Worm (Caenorhabditis elegans) whole organism, young adult: ENCODE measurements around the gene pot-1.

ENCODE experiments used
- B0019.2 ChIP-seq: fragments of 200-800 bp; sonication (Bioruptor generic); conservative IDR thresholded peaks from 2 replicates; pipeline ENCODE4 v1.3.6; 2022; ENCODE audit warnings: missing genetic modification reagents, missing genetic modification characterization, missing compliant biosample characterization
- F10E7.11 ChIP-seq: sonication (generic microtip); optimal IDR thresholded peaks from 2 replicates; lab custom pipeline; 2017; ENCODE audit warnings: mild to moderate bottlenecking, missing genetic modification characterization, moderate library complexity, missing compliant biosample characterization
- F49E8.2 ChIP-seq: sonication (generic microtip); optimal IDR thresholded peaks from 3 replicates; lab custom pipeline; 2017; ENCODE audit warnings: missing genetic modification characterization, mild to moderate bottlenecking, missing compliant biosample characterization, antibody characterized with exemption, moderate library complexity; ENCODE audit not compliant: insufficient read depth
- F57C9.4 ChIP-seq: sonication (generic microtip); optimal IDR thresholded peaks from 2 replicates; lab custom pipeline; 2017; ENCODE audit warnings: mild to moderate bottlenecking, missing genetic modification characterization, missing compliant biosample characterization
- T26A5.8 ChIP-seq: sonication (generic microtip); optimal IDR thresholded peaks from 2 replicates; lab custom pipeline; 2016; ENCODE audit warnings: missing genetic modification characterization, missing compliant biosample characterization
- Y56A3A.18 ChIP-seq: fragments of 200-800 bp; sonication (Bioruptor generic); IDR thresholded peaks from 2 replicates; pipeline ENCODE4 v1.3.6; 2022; ENCODE audit warnings: missing genetic modification reagents, missing genetic modification characterization, missing compliant biosample characterization
- Y95B8A.8 ChIP-seq: fragments of 200-800 bp; sonication (Bioruptor generic); IDR thresholded peaks from 2 replicates; pipeline ENCODE4 v1.3.6; 2022; ENCODE audit warnings: missing genetic modification reagents, missing genetic modification characterization, missing compliant biosample characterization
- ama-1 ChIP-seq, 3 experiments: fragments of 150-350 bp in 1 of 3; sonication (generic microtip) in 2 of 3; optimal IDR thresholded peaks; 2 replicates each; lab custom pipeline; 2014 to 2018; ENCODE audit warnings: missing biosample characterization in 2 of 3, missing genetic modification characterization in 2 of 3, missing genetic modification reagents in 2 of 3
- aptf-2 ChIP-seq: fragments of 200-800 bp; sonication (Bioruptor generic); conservative IDR thresholded peaks from 2 replicates; pipeline ENCODE4 v1.3.6; 2022; ENCODE audit warnings: missing genetic modification reagents, missing genetic modification characterization, missing compliant biosample characterization
- athp-1 ChIP-seq: sonication (generic microtip); optimal IDR thresholded peaks from 2 replicates; lab custom pipeline; 2017; ENCODE audit warnings: mild to moderate bottlenecking, missing genetic modification characterization, missing compliant biosample characterization
- attf-6 ChIP-seq: fragments of 200-800 bp; sonication (Bioruptor generic); IDR thresholded peaks from 2 replicates; pipeline ENCODE4 v1.3.6; 2022; ENCODE audit warnings: missing genetic modification reagents, missing genetic modification characterization, missing compliant biosample characterization
- bed-2 ChIP-seq: fragments of 200-800 bp; sonication (Bioruptor generic); IDR thresholded peaks from 2 replicates; pipeline ENCODE4 v1.3.6; 2022; ENCODE audit warnings: missing genetic modification reagents, missing genetic modification characterization, missing compliant biosample characterization
- ceh-79 ChIP-seq: sonication (generic microtip); optimal IDR thresholded peaks from 2 replicates; lab custom pipeline; 2017; ENCODE audit warnings: mild to moderate bottlenecking, missing genetic modification characterization, missing compliant biosample characterization
- dpff-1 ChIP-seq: sonication (generic microtip); optimal IDR thresholded peaks from 2 replicates; lab custom pipeline; 2017; ENCODE audit warnings: mild to moderate bottlenecking, missing genetic modification characterization, missing compliant biosample characterization
- dpl-1 ChIP-seq: fragments of 150-350 bp; optimal IDR thresholded peaks from 2 replicates; lab custom pipeline; 2014; ENCODE audit warnings: missing biosample characterization, missing genetic modification reagents, missing genetic modification characterization
- efl-1 ChIP-seq: fragments of 150-350 bp; optimal IDR thresholded peaks from 2 replicates; lab custom pipeline; 2014; ENCODE audit warnings: missing biosample characterization, missing genetic modification reagents, missing genetic modification characterization
- egl-18 ChIP-seq: fragments of 200-800 bp; sonication (Bioruptor generic); IDR thresholded peaks from 2 replicates; pipeline ENCODE4 v1.3.6; 2022; ENCODE audit warnings: missing genetic modification reagents, missing genetic modification characterization, missing compliant biosample characterization
- ets-4 ChIP-seq: fragments of 200-800 bp; sonication (Bioruptor generic); optimal IDR thresholded peaks from 2 replicates; lab custom pipeline; 2018; ENCODE audit warnings: mild to moderate bottlenecking, missing genetic modification characterization, missing compliant biosample characterization
- fkh-3 ChIP-seq: sonication (generic microtip); optimal IDR thresholded peaks from 2 replicates; lab custom pipeline; 2016; ENCODE audit warnings: mild to moderate bottlenecking, missing genetic modification characterization, missing compliant biosample characterization
- gei-17 ChIP-seq: fragments of 200-800 bp; sonication (Bioruptor generic); optimal IDR thresholded peaks from 2 replicates; lab custom pipeline; 2018; ENCODE audit warnings: mild to moderate bottlenecking, missing genetic modification characterization, missing compliant biosample characterization
- him-1 ChIP-seq: sonication (generic microtip); optimal IDR thresholded peaks from 2 replicates; lab custom pipeline; 2016; ENCODE audit warnings: missing genotype, missing genetic modification reagents, missing genetic modification characterization, missing compliant biosample characterization
- hlh-26 ChIP-seq: fragments of 200-800 bp; sonication (Bioruptor generic); conservative IDR thresholded peaks from 2 replicates; pipeline ENCODE4 v1.3.6; 2022; ENCODE audit warnings: missing genetic modification reagents, missing genetic modification characterization, missing compliant biosample characterization
- hmg-1.2 ChIP-seq: fragments of 200-800 bp; sonication (Bioruptor generic); IDR thresholded peaks from 2 replicates; pipeline ENCODE4 v1.3.6; 2022; ENCODE audit warnings: missing genetic modification reagents, missing genetic modification characterization, missing compliant biosample characterization
- hmg-20 ChIP-seq: fragments of 200-800 bp; sonication (Bioruptor generic); IDR thresholded peaks from 2 replicates; pipeline ENCODE4 v1.3.6; 2022; ENCODE audit warnings: missing genetic modification reagents, missing genetic modification characterization, missing compliant biosample characterization
- hrde-1 ChIP-seq: sonication (generic microtip); optimal IDR thresholded peaks from 2 replicates; lab custom pipeline; 2016; ENCODE audit warnings: missing genetic modification characterization, mild to moderate bottlenecking, missing compliant biosample characterization, moderate library complexity, missing genotype, missing genetic modification reagents, borderline replicate concordance
- lin-54 ChIP-seq: fragments of 200-800 bp; sonication (Bioruptor generic); optimal IDR thresholded peaks from 2 replicates; lab custom pipeline; 2018; ENCODE audit warnings: mild to moderate bottlenecking, missing genetic modification characterization, missing compliant biosample characterization
- lsy-27 ChIP-seq: sonication (generic microtip); optimal IDR thresholded peaks from 2 replicates; lab custom pipeline; 2017; ENCODE audit warnings: missing genetic modification characterization, mild to moderate bottlenecking, missing compliant biosample characterization, antibody characterized with exemption, missing genotype, borderline replicate concordance; ENCODE audit not compliant: insufficient read depth
- mel-28 ChIP-seq: sonication (generic microtip); optimal IDR thresholded peaks from 2 replicates; lab custom pipeline; 2016; ENCODE audit warnings: borderline replicate concordance, mild to moderate bottlenecking, missing genetic modification characterization, missing compliant biosample characterization
- nfya-1 ChIP-seq: sonication (generic microtip); optimal IDR thresholded peaks from 2 replicates; lab custom pipeline; 2017; ENCODE audit warnings: antibody characterized with exemption, missing compliant biosample characterization, missing genetic modification characterization, borderline replicate concordance; ENCODE audit not compliant: insufficient read depth
- nhr-80 ChIP-seq: sonication (generic microtip); optimal IDR thresholded peaks from 2 replicates; lab custom pipeline; 2016; ENCODE audit warnings: missing genetic modification characterization, missing compliant biosample characterization
- tbp1 ChIP-seq: fragments of 200-800 bp; sonication (Bioruptor generic); optimal IDR thresholded peaks from 2 replicates; lab custom pipeline; 2018; ENCODE audit warnings: mild to moderate bottlenecking, missing genetic modification characterization, missing compliant biosample characterization
- tbx-9 ChIP-seq: sonication (generic microtip); optimal IDR thresholded peaks from 2 replicates; lab custom pipeline; 2016; ENCODE audit warnings: borderline replicate concordance, missing genetic modification characterization, inconsistent platforms, missing compliant biosample characterization
- unc-62 ChIP-seq: fragments of 150-350 bp; optimal IDR thresholded peaks from 2 replicates; lab custom pipeline; 2014; ENCODE audit warnings: missing biosample characterization, missing genetic modification reagents, missing genetic modification characterization
- ztf-18 ChIP-seq: sonication (generic microtip); optimal IDR thresholded peaks from 2 replicates; lab custom pipeline; 2016; ENCODE audit warnings: missing genotype, mild to moderate bottlenecking, missing genetic modification characterization, missing compliant biosample characterization

Gene pot-1

DNA sequence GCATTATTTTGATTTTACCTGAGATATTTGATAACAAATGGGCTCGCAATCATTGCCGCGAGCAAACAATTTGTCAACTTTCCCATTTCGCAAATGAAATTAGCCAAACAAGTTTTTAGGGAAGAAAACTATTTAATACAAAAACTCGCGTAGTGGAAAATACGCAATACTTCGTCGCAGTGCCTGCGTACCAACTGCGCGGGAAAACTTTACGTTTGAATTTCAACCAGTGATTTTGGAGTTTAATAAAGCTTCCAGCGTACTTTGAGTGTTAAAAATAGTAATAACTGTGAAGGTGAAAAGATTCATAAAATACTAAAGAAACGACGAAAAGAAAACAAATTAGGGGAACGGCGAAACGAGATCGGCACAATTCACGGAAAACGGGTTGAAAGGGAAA, 48.6 kb downstream of the pot-1 start, which contains the start of gene tofu-7 (continued):
- TF ChIP-seq lin-54 (peak; percentile 72), egl-18 (GFP tag; lab: Robert Waterston, UW) (no peak), F57C9.4 (tag; lab: Kevin White, UChicago) (no peak), F49E8.2 (peak; percentile 11), ama-1 (optimal IDR thresholded peaks at IDR 0.05; lab: Kevin White, UChicago) (no peak), ama-1 (GFP tag; optimal IDR thresholded peaks at IDR 0.05; lab: Kevin White, UChicago) (no peak), tbp1 (GFP tag; lab: Kevin White, UChicago) (no peak), dpl-1 (peak; percentile 27), aptf-2 (GFP tag; lab: Robert Waterston, UW) (no peak), tbx-9 (no peak), hrde-1 (tag; lab: Kevin White, UChicago) (peak; percentile 11), nhr-80 (tag; lab: Kevin White, UChicago) (no peak), ceh-79 (tag; lab: Kevin White, UChicago) (no peak), him-1 (tag; lab: Kevin White, UChicago) (peak; percentile 30), efl-1 (GFP tag; lab: Kevin White, UChicago) (peak; percentile 80), B0019.2 (GFP tag; lab: Robert Waterston, UW) (peak; percentile 66; the same call in 1 of the 2 replicates), unc-62 (GFP tag; lab: Kevin White, UChicago) (no peak), hmg-1.2 (GFP tag; lab: Robert Waterston, UW) (no peak), bed-2 (GFP tag; lab: Robert Waterston, UW) (no peak), lsy-27 (tag; lab: Kevin White, UChicago) (no peak), F10E7.11 (tag; lab: Kevin White, UChicago) (no peak)

DNA sequence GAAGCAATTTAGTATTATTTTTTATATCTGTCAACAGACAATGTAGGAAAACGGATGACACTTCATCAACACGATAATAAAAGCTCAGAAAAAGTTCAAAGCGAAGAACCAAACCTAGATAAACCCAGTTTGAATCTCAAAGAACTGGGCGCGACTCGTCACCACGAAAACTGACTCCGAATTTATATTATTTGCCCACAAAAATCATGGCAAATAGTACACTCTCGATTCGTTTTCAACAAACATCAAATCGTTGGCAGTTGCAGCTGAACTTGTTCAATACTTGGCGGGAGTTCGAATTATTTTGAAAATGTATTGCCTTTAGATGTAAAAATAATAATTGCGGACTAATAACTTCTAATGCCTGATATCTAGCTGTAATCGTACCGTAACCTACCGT, 50.4 kb downstream of the pot-1 start:
- TF ChIP-seq gei-17 (GFP tag; lab: Kevin White, UChicago) (no peak), T26A5.8 (no peak), attf-6 (no peak), hlh-26 (GFP tag; lab: Robert Waterston, UW) (no peak), ceh-79 (tag; lab: Kevin White, UChicago) (no peak), athp-1 (tag; lab: Kevin White, UChicago) (no peak), Y95B8A.8 (GFP tag; lab: Robert Waterston, UW) (no peak), nfya-1 (tag; lab: Kevin White, UChicago) (no peak), fkh-3 (tag; lab: Kevin White, UChicago) (no peak), ztf-18 (tag; lab: Kevin White, UChicago) (no peak), dpff-1 (no peak), ets-4 (GFP tag; lab: Kevin White, UChicago) (no peak), Y56A3A.18 (GFP tag; lab: Robert Waterston, UW) (no peak), hmg-20 (GFP tag; lab: Robert Waterston, UW) (no peak), mel-28 (tag; lab: Kevin White, UChicago) (no peak)
